Fruit fly (Drosophila melanogaster) whole organism, embryonic: ENCODE data around the gene MESR3.

Source experiments
- Abd-B ChIP-seq: fragments of 200-800 bp; sonication (Bioruptor generic); optimal IDR thresholded peaks from 2 replicates; lab custom pipeline; 2018; ENCODE audit warnings: missing biosample characterization, mild to moderate bottlenecking, missing genetic modification characterization, moderate library complexity
- Atf-2 ChIP-seq: fragments of 200-800 bp; sonication (Bioruptor generic); optimal IDR thresholded peaks from 2 replicates; lab custom pipeline; 2016; ENCODE audit warnings: missing biosample characterization, missing genetic modification characterization
- BtbVII ChIP-seq: fragments of 200-800 bp; sonication (Bioruptor generic); optimal IDR thresholded peaks from 3 replicates; lab custom pipeline; 2017; ENCODE audit warnings: missing biosample characterization, mild to moderate bottlenecking, missing genetic modification characterization
- CG1233 ChIP-seq: fragments of 200-800 bp; sonication (Bioruptor generic); optimal IDR thresholded peaks from 4 replicates; lab custom pipeline; 2018; ENCODE audit warnings: missing biosample characterization, mild to moderate bottlenecking, missing genetic modification characterization
- CG15601 ChIP-seq: fragments of 200-800 bp; sonication (Bioruptor generic); optimal IDR thresholded peaks from 3 replicates; lab custom pipeline; 2019; ENCODE audit warnings: missing biosample characterization, mild to moderate bottlenecking, missing genetic modification characterization, moderate library complexity
- CG16813 ChIP-seq: fragments of 200-800 bp; sonication (Bioruptor generic); IDR thresholded peaks from 3 replicates; pipeline ENCODE4 v1.3.6; 2022; ENCODE audit warnings: missing biosample characterization, missing genetic modification characterization; ENCODE audit not compliant: partially characterized antibody
- CG17328 ChIP-seq: fragments of 200-800 bp; sonication (Bioruptor generic); IDR thresholded peaks from 2 replicates; pipeline ENCODE4 v1.3.6; 2022; ENCODE audit warnings: missing biosample characterization, missing genetic modification characterization
- CG18476 ChIP-seq: fragments of 200-800 bp; sonication (Bioruptor generic); optimal IDR thresholded peaks from 2 replicates; lab custom pipeline; 2016; ENCODE audit warnings: missing biosample characterization, mild to moderate bottlenecking, missing genetic modification characterization
- CG18599 ChIP-seq: fragments of 200-800 bp; sonication (Bioruptor generic); optimal IDR thresholded peaks from 3 replicates; lab custom pipeline; 2017; ENCODE audit warnings: missing biosample characterization, missing genetic modification characterization, mild to moderate bottlenecking, moderate library complexity, missing genetic modification reagents
- CG2712 ChIP-seq: fragments of 200-800 bp; optimal IDR thresholded peaks from 3 replicates; lab custom pipeline; 2019; ENCODE audit warnings: missing biosample characterization, mild to moderate bottlenecking, missing genetic modification characterization, moderate library complexity
- CG2875 ChIP-seq: fragments of 200-800 bp; sonication (Bioruptor generic); optimal IDR thresholded peaks from 2 replicates; lab custom pipeline; 2017; ENCODE audit warnings: missing biosample characterization, mild to moderate bottlenecking, missing genetic modification characterization, missing genetic modification reagents
- CG30020 ChIP-seq: fragments of 200-800 bp; optimal IDR thresholded peaks from 2 replicates; lab custom pipeline; 2019; ENCODE audit warnings: missing biosample characterization, mild to moderate bottlenecking, missing genetic modification characterization, moderate library complexity
- CG30431 ChIP-seq: fragments of 200-800 bp; sonication (Bioruptor generic); optimal IDR thresholded peaks from 2 replicates; lab custom pipeline; 2017; ENCODE audit warnings: missing biosample characterization, missing genetic modification characterization
- CG31224 ChIP-seq: fragments of 200-800 bp; sonication (Bioruptor generic); IDR thresholded peaks from 2 replicates; pipeline ENCODE4 v1.3.6; 2022; ENCODE audit warnings: missing biosample characterization, missing genetic modification characterization
- CG4360 ChIP-seq: fragments of 200-800 bp; sonication (Bioruptor generic); IDR thresholded peaks from 2 replicates; pipeline ENCODE4 v1.3.6; 2022; ENCODE audit warnings: missing biosample characterization, missing genetic modification characterization
- CG5953 ChIP-seq: fragments of 200-800 bp; sonication (Bioruptor generic); IDR thresholded peaks from 2 replicates; pipeline ENCODE4 v1.3.6; 2022; ENCODE audit warnings: missing biosample characterization, missing genetic modification characterization
- CG6272 ChIP-seq: fragments of 200-800 bp; sonication (Bioruptor generic); IDR thresholded peaks from 2 replicates; pipeline ENCODE4 v1.3.6; 2022; ENCODE audit warnings: missing biosample characterization, missing genetic modification characterization
- CG6765 ChIP-seq: fragments of 200-800 bp; sonication (Bioruptor generic); optimal IDR thresholded peaks from 3 replicates; lab custom pipeline; 2017; ENCODE audit warnings: missing biosample characterization, mild to moderate bottlenecking, missing genetic modification characterization
- CG7839 ChIP-seq: fragments of 200-800 bp; sonication (Bioruptor generic); optimal IDR thresholded peaks from 3 replicates; lab custom pipeline; 2018; ENCODE audit warnings: missing biosample characterization, mild to moderate bottlenecking, missing genetic modification characterization, moderate library complexity
- CG7987 ChIP-seq: fragments of 200-800 bp; sonication (Bioruptor generic); optimal IDR thresholded peaks from 2 replicates; lab custom pipeline; 2018; ENCODE audit warnings: missing biosample characterization, mild to moderate bottlenecking, missing genetic modification characterization, moderate library complexity
- Camta ChIP-seq: fragments of 200-800 bp; sonication (Bioruptor generic); optimal IDR thresholded peaks from 2 replicates; lab custom pipeline; 2016; ENCODE audit warnings: missing biosample characterization, missing genetic modification characterization
- D19A ChIP-seq: fragments of 200-800 bp; optimal IDR thresholded peaks from 3 replicates; lab custom pipeline; 2019; ENCODE audit warnings: missing biosample characterization, mild to moderate bottlenecking, missing genetic modification characterization, moderate library complexity
- Ets97D ChIP-seq: fragments of 200-800 bp; sonication (Bioruptor generic); optimal IDR thresholded peaks from 3 replicates; lab custom pipeline; 2016; ENCODE audit warnings: missing biosample characterization, missing genetic modification characterization
- H2.0 ChIP-seq: fragments of 200-800 bp; sonication (Bioruptor generic); IDR thresholded peaks from 2 replicates; pipeline ENCODE4 v1.3.6; 2022; ENCODE audit warnings: missing biosample characterization, missing genetic modification characterization
- HLH3B ChIP-seq: fragments of 200-800 bp; sonication (Bioruptor generic); IDR thresholded peaks from 2 replicates; pipeline ENCODE4 v1.3.6; 2022; ENCODE audit warnings: missing biosample characterization, missing genetic modification characterization
- HmgD ChIP-seq: fragments of 200-800 bp; sonication (Bioruptor generic); optimal IDR thresholded peaks from 3 replicates; lab custom pipeline; 2016; ENCODE audit warnings: missing biosample characterization, missing genetic modification characterization
- MBD-R2 ChIP-seq: fragments of 200-800 bp; sonication (Bioruptor generic); IDR thresholded peaks from 2 replicates; pipeline ENCODE4 v1.3.6; 2022; ENCODE audit warnings: missing biosample characterization, missing genetic modification characterization
- Neu2 ChIP-seq: fragments of 200-800 bp; sonication (Bioruptor generic); optimal IDR thresholded peaks from 3 replicates; lab custom pipeline; 2016; ENCODE audit warnings: missing biosample characterization, missing genetic modification characterization, borderline replicate concordance
- Scr ChIP-seq: fragments of 200-800 bp; sonication (Bioruptor generic); IDR thresholded peaks from 2 replicates; pipeline ENCODE4 v1.3.6; 2022; ENCODE audit warnings: missing biosample characterization, missing genetic modification characterization; ENCODE audit not compliant: partially characterized antibody
- al ChIP-seq: fragments of 200-800 bp; sonication (Bioruptor generic); IDR thresholded peaks from 2 replicates; pipeline ENCODE4 v1.3.6; 2022; ENCODE audit warnings: missing biosample characterization, missing genetic modification characterization
- amos ChIP-seq: fragments of 200-800 bp; sonication (Bioruptor generic); IDR thresholded peaks from 2 replicates; pipeline ENCODE4 v1.3.6; 2022; ENCODE audit warnings: missing biosample characterization, missing genetic modification characterization; ENCODE audit not compliant: partially characterized antibody
- br ChIP-seq: fragments of >200 bp; optimal IDR thresholded peaks from 2 replicates; lab custom pipeline; 2017
- btn ChIP-seq: fragments of 200-800 bp; sonication (Bioruptor generic); optimal IDR thresholded peaks from 2 replicates; lab custom pipeline; 2016; ENCODE audit warnings: missing biosample characterization, missing genetic modification characterization
- chif ChIP-seq, 2 experiments: fragments of 200-800 bp; sonication (Bioruptor generic); optimal IDR thresholded peaks; 3 replicates each; lab custom pipeline; 2016; ENCODE audit warnings: missing biosample characterization in 2 of 2, missing genetic modification characterization in 2 of 2
- dati ChIP-seq: fragments of 200-800 bp; sonication (Bioruptor generic); IDR thresholded peaks from 2 replicates; pipeline ENCODE4 v1.3.6; 2022; ENCODE audit warnings: missing biosample characterization, missing genetic modification characterization
- ewg ChIP-seq: fragments of 200-800 bp; sonication (Bioruptor generic); optimal IDR thresholded peaks from 3 replicates; lab custom pipeline; 2017; ENCODE audit warnings: mild to moderate bottlenecking, missing biosample characterization, missing genetic modification reagents, missing genetic modification characterization
- fd102C ChIP-seq: fragments of 200-800 bp; sonication (Bioruptor generic); optimal IDR thresholded peaks from 2 replicates; lab custom pipeline; 2018; ENCODE audit warnings: missing biosample characterization, mild to moderate bottlenecking, missing genetic modification characterization, moderate library complexity
- gem ChIP-seq: fragments of 200-800 bp; sonication (Bioruptor generic); optimal IDR thresholded peaks from 2 replicates; lab custom pipeline; 2019; ENCODE audit warnings: missing biosample characterization, mild to moderate bottlenecking, missing genetic modification characterization, moderate library complexity
- hth ChIP-seq: fragments of >200 bp; optimal IDR thresholded peaks from 2 replicates; lab custom pipeline; 2017; ENCODE audit warnings: inconsistent platforms
- kah ChIP-seq: fragments of 200-800 bp; sonication (Bioruptor generic); optimal IDR thresholded peaks from 2 replicates; lab custom pipeline; 2018; ENCODE audit warnings: missing biosample characterization, mild to moderate bottlenecking, missing genetic modification characterization
- kni ChIP-seq: fragments of 200-800 bp; sonication (Bioruptor generic); optimal IDR thresholded peaks from 3 replicates; lab custom pipeline; 2017; ENCODE audit warnings: mild to moderate bottlenecking, missing biosample characterization, missing genetic modification reagents, missing genetic modification characterization
- nerfin-1 ChIP-seq: fragments of 200-800 bp; sonication (Bioruptor generic); optimal IDR thresholded peaks from 3 replicates; lab custom pipeline; 2019; ENCODE audit warnings: missing biosample characterization, mild to moderate bottlenecking, missing genetic modification characterization, moderate library complexity
- nmo ChIP-seq: fragments of 200-800 bp; sonication (Bioruptor generic); optimal IDR thresholded peaks from 2 replicates; lab custom pipeline; 2018; ENCODE audit warnings: missing biosample characterization, mild to moderate bottlenecking, missing genetic modification characterization, moderate library complexity
- oc ChIP-seq: fragments of 200-800 bp; sonication (Bioruptor generic); optimal IDR thresholded peaks from 2 replicates; lab custom pipeline; 2018; ENCODE audit warnings: missing biosample characterization, mild to moderate bottlenecking, missing genetic modification characterization, moderate library complexity
- otp ChIP-seq: fragments of 200-800 bp; sonication (Bioruptor generic); IDR thresholded peaks from 3 replicates; pipeline ENCODE4, ENCODE4 v1.3.6; 2022; ENCODE audit warnings: missing biosample characterization, missing genetic modification characterization
- ro ChIP-seq: fragments of 200-800 bp; sonication (Bioruptor generic); IDR thresholded peaks from 2 replicates; pipeline ENCODE4 v1.3.6; 2022; ENCODE audit warnings: missing biosample characterization, missing genetic modification characterization
- salm ChIP-seq: fragments of 200-800 bp; sonication (Bioruptor generic); optimal IDR thresholded peaks from 2 replicates; lab custom pipeline; 2018; ENCODE audit warnings: missing biosample characterization, mild to moderate bottlenecking, missing genetic modification characterization
- sd ChIP-seq: fragments of 200-800 bp; sonication (Bioruptor generic); optimal IDR thresholded peaks from 3 replicates; lab custom pipeline; 2018; ENCODE audit warnings: missing biosample characterization, mild to moderate bottlenecking, missing genetic modification characterization, moderate library complexity
- slbo ChIP-seq: fragments of 200-800 bp; sonication (Bioruptor generic); IDR thresholded peaks from 2 replicates; pipeline ENCODE4 v1.3.6; 2022; ENCODE audit warnings: missing biosample characterization, missing genetic modification characterization
- ttk ChIP-seq: fragments of 200-800 bp; sonication (Bioruptor generic); IDR thresholded peaks from 2 replicates; pipeline ENCODE4 v2.1.2; 2022; ENCODE audit warnings: missing biosample characterization, missing genetic modification characterization
- wdn ChIP-seq: fragments of 200-800 bp; sonication (Bioruptor generic); IDR thresholded peaks from 2 replicates; pipeline ENCODE4 v1.3.6; 2022; ENCODE audit warnings: missing biosample characterization, missing genetic modification characterization
- zen ChIP-seq: fragments of 200-800 bp; sonication (Bioruptor generic); optimal IDR thresholded peaks from 3 replicates; lab custom pipeline; 2018; ENCODE audit warnings: missing biosample characterization, mild to moderate bottlenecking, missing genetic modification characterization, moderate library complexity

MESR3 gene

dm6 chr2L:18584617-18585016 is 32.4 kb upstream of the MESR3 start (continued):
- peak; percentile 63 for TF ChIP-seq CG18599 (GFP tag; lab: Kevin White, UChicago)
- TF ChIP-seq kni (GFP tag; lab: Kevin White, UChicago) = no peak
- no peak for TF ChIP-seq CG2712 (tag; lab: Kevin White, UChicago)
- no peak for TF ChIP-seq Neu2 (GFP tag; lab: Kevin White, UChicago)
- TF ChIP-seq chif (GFP tag; optimal IDR thresholded peaks at IDR 0.05; lab: Kevin White, UChicago) = no peak
- TF ChIP-seq Ets97D (GFP tag; lab: Kevin White, UChicago) = no peak
- no peak for TF ChIP-seq CG7839 (tag; lab: Kevin White, UChicago)
- TF ChIP-seq CG2875 = no peak
- TF ChIP-seq nmo = no peak
- no peak for TF ChIP-seq br (lab: Kevin White, UChicago)
- no peak for TF ChIP-seq CG7987 (GFP tag; lab: Kevin White, UChicago)
- no peak for TF ChIP-seq wdn
- TF ChIP-seq otp (GFP tag; lab: Robert Waterston, UW) = no peak
- no peak for TF ChIP-seq sd
- TF ChIP-seq D19A (tag; lab: Kevin White, UChicago) = no peak
- TF ChIP-seq Scr (GFP tag; lab: Robert Waterston, UW) = no peak
- no peak for TF ChIP-seq Camta (GFP tag; lab: Kevin White, UChicago)
- no peak for TF ChIP-seq Atf-2 (GFP tag; lab: Kevin White, UChicago)
- no peak for TF ChIP-seq nerfin-1 (tag; lab: Kevin White, UChicago)
- TF ChIP-seq CG6765 (GFP tag; lab: Kevin White, UChicago) = no peak
- 0 out of 2 replicates have a peak, but pooled peaks have one; percentile 8 for TF ChIP-seq al (GFP tag; lab: Robert Waterston, UW)
- no peak for TF ChIP-seq salm
- TF ChIP-seq CG17328 = no peak
- no peak for TF ChIP-seq CG15601 (tag; lab: Kevin White, UChicago)
- no peak for TF ChIP-seq ro
- TF ChIP-seq oc = no peak
- no peak for TF ChIP-seq btn (GFP tag; lab: Kevin White, UChicago)
- peak; percentile 4 for TF ChIP-seq CG1233 (GFP tag; lab: Kevin White, UChicago)
- TF ChIP-seq ewg (GFP tag; lab: Kevin White, UChicago) = no peak
- TF ChIP-seq HmgD (GFP tag; lab: Kevin White, UChicago) = no peak
- TF ChIP-seq Abd-B (GFP tag; lab: Kevin White, UChicago) = no peak
- TF ChIP-seq hth (lab: Kevin White, UChicago) = no peak
- TF ChIP-seq H2.0 (GFP tag; lab: Robert Waterston, UW) = no peak
- no peak for TF ChIP-seq CG30020
- TF ChIP-seq fd102C = no peak
- no peak for TF ChIP-seq CG18476 (GFP tag; lab: Kevin White, UChicago)
- peak; percentile 52 for TF ChIP-seq slbo (GFP tag; lab: Robert Waterston, UW)
- TF ChIP-seq MBD-R2 (GFP tag; lab: Robert Waterston, UW) = no peak
- 0 out of 2 replicates have a peak, but pooled peaks have one; percentile 33 for TF ChIP-seq dati (GFP tag; lab: Robert Waterston, UW)
- TF ChIP-seq CG30431 = no peak
- no peak for TF ChIP-seq zen
- TF ChIP-seq CG6272 (GFP tag; lab: Robert Waterston, UW) = no peak
- TF ChIP-seq gem (tag; lab: Kevin White, UChicago) = peak; percentile 45
- TF ChIP-seq CG4360 = no peak
- no peak for TF ChIP-seq ttk (GFP tag; lab: Robert Waterston, UW)
- no peak for TF ChIP-seq BtbVII (GFP tag; lab: Kevin White, UChicago)
- no peak; the same call in 1 of the 2 replicates for TF ChIP-seq amos
- no peak for TF ChIP-seq CG16813 (GFP tag; lab: Robert Waterston, UW)
- TF ChIP-seq kah (GFP tag; lab: Kevin White, UChicago) = no peak
- TF ChIP-seq HLH3B (GFP tag; lab: Robert Waterston, UW) = no peak
- no peak for TF ChIP-seq CG31224
- peak; percentile 61 for TF ChIP-seq CG5953 (GFP tag; lab: Robert Waterston, UW)
